Worm (Caenorhabditis elegans) whole organism, L2 larva: Measurements from ENCODE around the gene gnrr-3.

Experiments
- elt-1 ChIP-seq: fragments of 150-350 bp; optimal IDR thresholded peaks from 2 replicates; lab custom pipeline; 2014; ENCODE audit warnings: missing biosample characterization, missing genetic modification characterization
- elt-3 ChIP-seq: sonication (generic microtip); optimal IDR thresholded peaks from 2 replicates; lab custom pipeline; 2017; ENCODE audit warnings: missing biosample characterization, missing genetic modification characterization
- fos-1 ChIP-seq: fragments of 150-350 bp; optimal IDR thresholded peaks from 2 replicates; lab custom pipeline; 2014; ENCODE audit warnings: missing biosample characterization, missing genetic modification characterization
- lin-13 ChIP-seq: fragments of 150-350 bp; optimal IDR thresholded peaks from 2 replicates; lab custom pipeline; 2014; ENCODE audit warnings: missing biosample characterization, missing genetic modification reagents, missing genetic modification characterization
- nhr-6 ChIP-seq: fragments of 150-350 bp; optimal IDR thresholded peaks from 2 replicates; lab custom pipeline; 2014; ENCODE audit warnings: missing biosample characterization, missing genetic modification characterization
- nhr-77 ChIP-seq: fragments of 150-350 bp; optimal IDR thresholded peaks from 2 replicates; lab custom pipeline; 2014; ENCODE audit warnings: missing biosample characterization, missing genetic modification characterization
- snpc-4 ChIP-seq: fragments of 150-350 bp; optimal IDR thresholded peaks from 2 replicates; lab custom pipeline; 2014; ENCODE audit warnings: missing biosample characterization, missing genetic modification characterization

- TF ChIP-seq nhr-6 (tag; lab: Kevin White, UChicago) (no peak), fos-1 (no peak), lin-13 (GFP tag; lab: Kevin White, UChicago) (no peak), elt-3 (tag; lab: Kevin White, UChicago) (no peak), nhr-77 (tag; lab: Kevin White, UChicago) (no peak), snpc-4 (tag; lab: Kevin White, UChicago) (no peak), elt-1 (tag; lab: Kevin White, UChicago) (no peak)
Measured at ce11 chrX:10092864-10093263, 43.6 kb downstream of the gnrr-3 start, which contains the start of gene flp-3.
